Fruit fly (Drosophila melanogaster) S2 (cell line): ENCODE results near the gene pyd.

Source experiments
- CG8478 ChIP-seq: fragments of >200 bp; optimal IDR thresholded peaks from 2 replicates; lab custom pipeline; 2018
- CTCF ChIP-seq, 2 experiments: fragments of >200 bp; optimal IDR thresholded peaks; 2 replicates each; lab custom pipeline; 2018

dm6 chr3R:8970707-8971106 is 39.0 kb upstream of the pyd start:
- no peak for TF ChIP-seq CTCF (optimal IDR thresholded peaks at IDR 0.05; lab: Kevin White, UChicago)
- no peak for TF ChIP-seq CG8478
